Fruit fly (Drosophila melanogaster) whole organism, wandering third instar larva: Measurements from ENCODE around the gene Polr2D.

Experiments used
- Abd-B ChIP-seq: fragments of >200 bp; optimal IDR thresholded peaks from 2 replicates; lab custom pipeline; 2017; ENCODE audit warnings: missing biosample characterization, missing genetic modification characterization
- CG32264 ChIP-seq: fragments of 200-800 bp; sonication (Bioruptor generic); optimal IDR thresholded peaks from 2 replicates; lab custom pipeline; 2016; ENCODE audit warnings: missing biosample characterization, missing genetic modification characterization
- CG9705 ChIP-seq: fragments of 200-800 bp; sonication (Bioruptor generic); optimal IDR thresholded peaks from 2 replicates; lab custom pipeline; 2018; ENCODE audit warnings: missing biosample characterization, mild to moderate bottlenecking, missing genetic modification characterization
- CrebA ChIP-seq: fragments of 200-800 bp; sonication (Bioruptor generic); optimal IDR thresholded peaks from 2 replicates; lab custom pipeline; 2016; ENCODE audit warnings: missing biosample characterization, mild to moderate bottlenecking, missing genetic modification characterization, borderline replicate concordance
- Dfd ChIP-seq: fragments of >200 bp; optimal IDR thresholded peaks from 2 replicates; lab custom pipeline; 2017; ENCODE audit warnings: missing biosample characterization, missing genetic modification characterization
- Dif ChIP-seq: fragments of 200-275, 200-300 bp; sonication (Bioruptor generic); optimal IDR thresholded peaks from 2 replicates; lab custom pipeline; 2018; ENCODE audit warnings: missing biosample characterization, missing genetic modification characterization; ENCODE audit not compliant: partially characterized antibody
- GATAd ChIP-seq: sonication (Bioruptor generic); optimal IDR thresholded peaks from 2 replicates; lab custom pipeline; 2016; ENCODE audit warnings: missing biosample characterization, missing genetic modification characterization
- HLH106 ChIP-seq: fragments of 200-800 bp; optimal IDR thresholded peaks from 3 replicates; lab custom pipeline; 2019; ENCODE audit warnings: missing biosample characterization, mild to moderate bottlenecking, missing genetic modification characterization, moderate library complexity
- Hnf4 ChIP-seq: fragments of 200-800 bp; sonication (Bioruptor generic); optimal IDR thresholded peaks from 2 replicates; lab custom pipeline; 2016; ENCODE audit warnings: missing biosample characterization, mild to moderate bottlenecking, missing genetic modification characterization
- Hr78 ChIP-seq: fragments of >200 bp; optimal IDR thresholded peaks from 2 replicates; lab custom pipeline; 2017; ENCODE audit warnings: missing biosample characterization, missing genetic modification characterization
- Hr83 ChIP-seq: fragments of 200-300 bp; sonication (Bioruptor generic); optimal IDR thresholded peaks from 2 replicates; lab custom pipeline; 2016; ENCODE audit warnings: missing biosample characterization, mild to moderate bottlenecking, missing genetic modification characterization, moderate library complexity; ENCODE audit not compliant: poor library complexity, severe bottlenecking
- Jra ChIP-seq: sonication (Bioruptor generic); optimal IDR thresholded peaks from 2 replicates; lab custom pipeline; 2016; ENCODE audit warnings: missing biosample characterization, missing genetic modification characterization
- Mio ChIP-seq: sonication (Bioruptor generic); optimal IDR thresholded peaks from 2 replicates; lab custom pipeline; 2016; ENCODE audit warnings: missing biosample characterization, missing genetic modification characterization
- Myc ChIP-seq: fragments of >200 bp; optimal IDR thresholded peaks from 2 replicates; lab custom pipeline; 2017
- N ChIP-seq: fragments of >200 bp; optimal IDR thresholded peaks from 2 replicates; lab custom pipeline; 2018; ENCODE audit warnings: missing biosample characterization, missing external identifiers, missing genetic modification characterization
- OdsH ChIP-seq: fragments of 200-800 bp; sonication (Bioruptor generic); optimal IDR thresholded peaks from 2 replicates; lab custom pipeline; 2016; ENCODE audit warnings: missing biosample characterization, mild to moderate bottlenecking, missing genetic modification characterization
- Rel ChIP-seq, 2 experiments: fragments of 200-800 bp; sonication (Bioruptor generic) in 1 of 2; optimal IDR thresholded peaks; 2 replicates in 1 of 2; 3 replicates in 1 of 2; lab custom pipeline; 2016 to 2019; ENCODE audit warnings: mild to moderate bottlenecking in 2 of 2, missing biosample characterization in 2 of 2, missing genetic modification characterization in 2 of 2, moderate library complexity in 1 of 2
- Sp1 ChIP-seq: fragments of 200-800 bp; sonication (Bioruptor generic); optimal IDR thresholded peaks from 3 replicates; lab custom pipeline; 2019; ENCODE audit warnings: missing biosample characterization, mild to moderate bottlenecking, missing genetic modification characterization, moderate library complexity
- Vsx2 ChIP-seq: fragments of 200-300, 225-300 bp; sonication (Bioruptor generic); optimal IDR thresholded peaks from 2 replicates; lab custom pipeline; 2018; ENCODE audit warnings: missing biosample characterization, missing genetic modification characterization; ENCODE audit not compliant: partially characterized antibody
- br ChIP-seq: fragments of 200-800 bp; sonication (Bioruptor generic); optimal IDR thresholded peaks from 2 replicates; lab custom pipeline; 2016; ENCODE audit warnings: missing biosample characterization, missing genetic modification characterization
- brk ChIP-seq: fragments of 200-800 bp; sonication (Bioruptor generic); optimal IDR thresholded peaks from 2 replicates; lab custom pipeline; 2016; ENCODE audit warnings: missing biosample characterization, mild to moderate bottlenecking, missing genetic modification characterization
- dl ChIP-seq, 2 experiments: fragments of 175-275, 200-275 bp in 1 of 2; fragments of 200-275 bp in 1 of 2; sonication (Bioruptor generic); optimal IDR thresholded peaks; lab custom pipeline; 2018; ENCODE audit warnings: mild to moderate bottlenecking in 2 of 2, missing biosample characterization in 2 of 2, missing genetic modification characterization in 2 of 2, moderate library complexity in 2 of 2; ENCODE audit not compliant: partially characterized antibody in 2 of 2, insufficient read depth in 1 of 2
- dmrt93B ChIP-seq: fragments of 200-800 bp; sonication (Bioruptor generic); optimal IDR thresholded peaks from 2 replicates; lab custom pipeline; 2018; ENCODE audit warnings: missing biosample characterization, mild to moderate bottlenecking, missing genetic modification characterization
- dsf ChIP-seq: sonication (Bioruptor generic); optimal IDR thresholded peaks from 2 replicates; lab custom pipeline; 2016; ENCODE audit warnings: missing biosample characterization, missing genetic modification characterization, borderline replicate concordance
- ey ChIP-seq: fragments of 200-800 bp; sonication (Bioruptor generic); optimal IDR thresholded peaks from 2 replicates; lab custom pipeline; 2016; ENCODE audit warnings: missing biosample characterization, missing genetic modification characterization
- foxo ChIP-seq, 2 experiments: fragments of 200-800 bp; sonication (Bioruptor generic); optimal IDR thresholded peaks; 2 replicates in 1 of 2; 3 replicates in 1 of 2; lab custom pipeline; 2016 to 2017; ENCODE audit warnings: missing biosample characterization in 2 of 2, missing genetic modification characterization in 2 of 2
- fru ChIP-seq: fragments of 200-800 bp; sonication (Bioruptor generic); optimal IDR thresholded peaks from 3 replicates; lab custom pipeline; 2016; ENCODE audit warnings: missing biosample characterization, mild to moderate bottlenecking, missing genetic modification characterization
- h ChIP-seq: fragments of 200-800 bp; sonication (Bioruptor generic); optimal IDR thresholded peaks from 3 replicates; lab custom pipeline; 2016; ENCODE audit warnings: missing biosample characterization, mild to moderate bottlenecking, missing genetic modification characterization
- jim ChIP-seq: fragments of 175-275, 200-325 bp; sonication (Bioruptor generic); optimal IDR thresholded peaks from 2 replicates; lab custom pipeline; 2016; ENCODE audit warnings: missing biosample characterization, mild to moderate bottlenecking, missing genetic modification characterization
- lola ChIP-seq: fragments of >200 bp; optimal IDR thresholded peaks from 2 replicates; lab custom pipeline; 2017; ENCODE audit warnings: missing biosample characterization, missing genetic modification characterization
- pan ChIP-seq: fragments of >200 bp; optimal IDR thresholded peaks from 2 replicates; lab custom pipeline; 2017
- psq ChIP-seq: fragments of 200-800 bp; sonication (Bioruptor generic); optimal IDR thresholded peaks from 3 replicates; lab custom pipeline; 2017; ENCODE audit warnings: missing biosample characterization, mild to moderate bottlenecking, missing genetic modification characterization, moderate library complexity
- rgr ChIP-seq: fragments of 200-800 bp; sonication (Bioruptor generic); optimal IDR thresholded peaks from 3 replicates; lab custom pipeline; 2016; ENCODE audit warnings: missing biosample characterization, mild to moderate bottlenecking, missing genetic modification characterization
- sage ChIP-seq: fragments of 200-800 bp; sonication (Bioruptor generic); optimal IDR thresholded peaks from 2 replicates; lab custom pipeline; 2016; ENCODE audit warnings: missing biosample characterization, mild to moderate bottlenecking, missing genetic modification characterization
- sv ChIP-seq: fragments of 200-800 bp; sonication (Bioruptor generic); optimal IDR thresholded peaks from 3 replicates; lab custom pipeline; 2016; ENCODE audit warnings: missing biosample characterization, missing genetic modification characterization
- tai ChIP-seq: sonication (Bioruptor generic); optimal IDR thresholded peaks from 2 replicates; lab custom pipeline; 2016; ENCODE audit warnings: missing biosample characterization, missing genetic modification characterization
- usp ChIP-seq: fragments of >200 bp; optimal IDR thresholded peaks from 2 replicates; lab custom pipeline; 2017; ENCODE audit warnings: missing biosample characterization, missing genetic modification characterization
- woc ChIP-seq: sonication (Bioruptor generic); optimal IDR thresholded peaks from 2 replicates; lab custom pipeline; 2016; ENCODE audit warnings: missing biosample characterization, mild to moderate bottlenecking, missing genetic modification characterization

Polr2D gene

DNA sequence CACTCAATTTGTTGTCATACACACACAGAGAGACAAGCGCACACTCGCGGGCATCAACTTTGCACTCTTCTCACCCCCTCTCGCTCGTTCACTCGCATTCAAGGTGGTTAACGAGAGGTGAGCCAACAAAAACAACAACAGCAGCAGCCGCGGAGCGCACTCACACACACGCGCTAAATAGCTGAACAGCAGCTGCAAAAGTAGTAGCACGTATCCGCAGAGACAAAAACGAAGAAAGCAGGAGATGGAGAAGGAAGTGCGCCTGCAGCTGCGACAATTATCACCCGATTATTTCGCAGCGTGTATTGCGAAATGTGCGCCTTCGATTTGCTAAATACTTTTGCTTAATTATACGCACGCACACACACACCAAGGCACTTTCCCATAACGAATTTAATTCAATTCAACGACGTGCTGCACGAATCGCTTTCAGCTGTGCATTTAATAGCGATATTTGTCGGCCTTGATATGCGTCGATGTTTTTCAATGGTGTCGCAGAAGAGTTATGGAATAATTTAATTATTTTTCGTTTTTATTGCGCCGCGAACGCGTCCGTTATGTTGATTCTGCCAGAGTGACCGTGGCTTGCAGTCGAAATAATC lies 43.1 kb upstream of the Polr2D start:
- TF ChIP-seq tai (GFP tag; lab: Kevin White, UChicago) (no peak), HLH106 (tag; lab: Kevin White, UChicago) (peak; percentile 27), jim (GFP tag; lab: Kevin White, UChicago) (peak; percentile 89), sage (GFP tag; lab: Kevin White, UChicago) (peak; percentile 34), dl (GFP tag; optimal IDR thresholded peaks at IDR 0.05; lab: Kevin White, UChicago; ENCODE audit: insufficient read depth in 1 of 2, partially characterized antibody in 2 of 2) (peak in 1 of 2 experiments; percentile 29), pan (lab: Kevin White, UChicago) (no peak), Hnf4 (GFP tag; lab: Kevin White, UChicago) (peak; percentile 58), woc (GFP tag; lab: Kevin White, UChicago) (no peak), Sp1 (no peak), Vsx2 (no peak), rgr (peak; percentile 59), usp (no peak), Rel (GFP tag; optimal IDR thresholded peaks at IDR 0.05; lab: Kevin White, UChicago) (peak; percentile 68), Rel (tag; optimal IDR thresholded peaks at IDR 0.05; lab: Kevin White, UChicago) (peak; percentile 10), psq (GFP tag; lab: Kevin White, UChicago) (peak; percentile 6), fru (peak; percentile 23), CrebA (GFP tag; lab: Kevin White, UChicago) (no peak), Dif (GFP tag; lab: Kevin White, UChicago) (peak; percentile 42), h (peak; percentile 56), dsf (GFP tag; lab: Kevin White, UChicago) (no peak), dmrt93B (GFP tag; lab: Kevin White, UChicago) (no peak), OdsH (GFP tag; lab: Kevin White, UChicago) (peak; percentile 32), lola (GFP tag; lab: Kevin White, UChicago) (no peak), sv (no peak), N (no peak), GATAd (peak; percentile 2), Myc (lab: Kevin White, UChicago) (no peak), CG9705 (GFP tag; lab: Kevin White, UChicago) (no peak), CG32264 (GFP tag; lab: Kevin White, UChicago) (no peak), br (GFP tag; lab: Kevin White, UChicago) (peak; percentile 55), Hr78 (GFP tag; lab: Kevin White, UChicago) (no peak), Jra (peak; percentile 87), ey (GFP tag; lab: Kevin White, UChicago) (peak; percentile 41), foxo (GFP tag; optimal IDR thresholded peaks at IDR 0.05; lab: Kevin White, UChicago) (peak in 1 of 2 experiments; percentile 37), Dfd (GFP tag; lab: Kevin White, UChicago) (no peak), Mio (peak; percentile 63), brk (GFP tag; lab: Kevin White, UChicago) (no peak), Hr83 (peak; percentile 97), Abd-B (GFP tag; lab: Kevin White, UChicago) (no peak)

DNA sequence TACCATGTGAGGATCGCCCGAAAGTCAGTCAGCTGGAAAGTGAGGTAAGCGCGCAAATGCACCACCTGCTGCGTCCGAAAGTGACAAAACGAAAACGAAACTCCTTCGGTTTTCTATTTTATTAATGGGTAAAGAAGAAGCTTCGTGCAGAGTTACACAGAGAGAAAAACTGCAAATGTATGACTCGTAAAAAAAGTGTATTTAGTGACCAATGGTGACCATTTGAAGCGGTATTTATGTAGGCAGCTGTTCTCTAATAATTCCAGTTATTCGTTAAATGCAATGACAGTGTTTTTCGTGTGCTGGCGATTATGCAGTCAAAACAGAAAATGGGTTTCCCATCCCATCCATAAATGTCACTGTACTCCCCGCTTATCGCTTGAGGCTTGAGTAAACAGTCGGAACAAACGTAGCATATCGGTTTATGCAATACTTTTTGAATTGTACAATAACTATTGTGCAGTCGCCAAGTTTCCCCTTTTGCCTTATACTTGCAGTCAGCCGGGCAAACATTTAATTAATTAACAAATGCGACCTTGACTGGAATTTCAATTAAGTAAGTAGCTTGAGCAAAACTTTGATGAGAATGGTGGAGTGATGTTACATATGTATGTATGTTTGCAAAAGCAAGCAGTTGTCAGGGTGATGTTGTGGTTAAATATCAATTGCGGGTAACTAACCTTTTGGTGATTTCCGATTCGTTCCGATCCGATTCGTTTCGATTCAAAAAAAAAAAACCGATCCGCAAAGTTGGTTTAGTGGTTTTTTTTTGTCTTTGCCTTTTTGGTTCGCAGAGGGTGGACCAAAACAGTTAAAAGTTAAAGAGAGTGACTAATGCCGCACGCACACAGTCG lies 42.4 kb upstream of the Polr2D start:
- no peak for TF ChIP-seq Mio
- no peak for TF ChIP-seq fru
- TF ChIP-seq OdsH (GFP tag; lab: Kevin White, UChicago) = no peak
- TF ChIP-seq sv = no peak
- no peak for TF ChIP-seq tai (GFP tag; lab: Kevin White, UChicago)
- peak; percentile 18 for TF ChIP-seq CG32264 (GFP tag; lab: Kevin White, UChicago)
- TF ChIP-seq Rel (GFP tag; optimal IDR thresholded peaks at IDR 0.05; lab: Kevin White, UChicago) = no peak
- TF ChIP-seq Rel (tag; optimal IDR thresholded peaks at IDR 0.05; lab: Kevin White, UChicago) = peak; percentile 92
- no peak for TF ChIP-seq dmrt93B (GFP tag; lab: Kevin White, UChicago)
- no peak for TF ChIP-seq dsf (GFP tag; lab: Kevin White, UChicago)
- TF ChIP-seq Jra = no peak
